Fruit fly (Drosophila melanogaster): ENCODE measurements around the gene CG1806.

The CG1806 gene

DNA sequence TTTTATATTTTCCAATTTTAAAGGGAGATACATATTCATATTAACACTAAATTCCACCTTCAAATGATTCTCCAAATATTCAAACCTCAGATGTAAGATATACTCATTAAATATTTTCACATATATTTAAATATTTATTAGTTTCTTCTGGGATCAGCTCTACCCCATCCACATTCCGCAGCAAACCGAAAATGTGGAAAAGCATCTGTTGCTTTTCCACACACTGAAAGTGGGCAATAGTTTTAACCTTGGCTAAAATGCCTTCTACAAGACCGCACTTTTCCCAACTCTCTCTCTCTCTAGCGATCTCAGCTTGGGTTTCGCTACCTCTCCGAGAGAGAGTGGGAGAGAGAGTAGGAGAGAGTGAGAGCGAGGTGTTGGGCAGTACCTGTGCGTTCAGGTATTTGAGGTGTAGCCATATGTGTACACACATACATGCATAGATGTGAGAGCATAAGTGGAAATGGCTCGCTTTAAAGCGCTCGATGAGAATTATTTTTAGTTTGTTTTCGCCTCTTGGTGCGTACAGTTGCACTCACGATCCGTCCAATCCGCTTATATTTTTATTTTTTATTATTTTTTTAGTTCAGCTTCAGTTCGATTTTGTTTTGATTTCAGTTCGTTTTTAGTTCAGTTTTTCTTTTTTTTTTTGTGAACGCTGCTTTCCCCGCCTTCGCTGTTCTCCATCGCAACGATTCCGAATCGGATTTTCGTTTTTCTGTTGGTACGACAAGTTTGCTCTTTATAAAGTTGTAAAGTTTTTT lies at the start of gene CG1806 (continued):
- TF ChIP-seq Fer1 (GFP tag; optimal IDR thresholded peaks at IDR 0.05) (peak; percentile 22), bbx (GFP tag; IDR thresholded peaks at IDR 0.05; ENCODE audit: partially characterized antibody) (no peak), Doc3 (GFP tag; IDR thresholded peaks at IDR 0.05; ENCODE audit: partially characterized antibody) (0 out of 3 replicates have a peak, but pooled peaks have one; percentile 9), CG7839 (tag; optimal IDR thresholded peaks at IDR 0.05) (peak; percentile 10), ap (GFP tag; IDR thresholded peaks at IDR 0.05) (no peak), gcm (GFP tag; optimal IDR thresholded peaks at IDR 0.05) (peak; percentile 17), CG9932 (GFP tag; IDR thresholded peaks at IDR 0.05) (0 out of 2 replicates have a peak, but pooled peaks have one; percentile 14), sob (GFP tag; IDR thresholded peaks at IDR 0.05) (peak; percentile 19; the same call in 1 of the 2 replicates), CG15073 (GFP tag; optimal IDR thresholded peaks at IDR 0.05) (no peak), Sin3A (optimal IDR thresholded peaks at IDR 0.05) (no peak), CG1233 (GFP tag; optimal IDR thresholded peaks at IDR 0.05) (no peak), Pdp1 (GFP tag; optimal IDR thresholded peaks at IDR 0.05) (no peak), CG14014 (GFP tag; IDR thresholded peaks at IDR 0.05) (peak; percentile 27; the same call in 1 of the 2 replicates), Lim3 (GFP tag; IDR thresholded peaks at IDR 0.05) (no peak), CG17385 (GFP tag; optimal IDR thresholded peaks at IDR 0.05) (peak; percentile 35), Chrac-16 (GFP tag; optimal IDR thresholded peaks at IDR 0.05) (peak; percentile 2), CG16813 (GFP tag; IDR thresholded peaks at IDR 0.05; ENCODE audit: partially characterized antibody) (no peak), CG15269 (tag; optimal IDR thresholded peaks at IDR 0.05) (peak; percentile 4), slbo (GFP tag; IDR thresholded peaks at IDR 0.05) (no peak), btn (GFP tag; optimal IDR thresholded peaks at IDR 0.05) (no peak), zf30C (GFP tag; optimal IDR thresholded peaks at IDR 0.05) (no peak), pb (GFP tag; optimal IDR thresholded peaks at IDR 0.05) (no peak), CG34224 (GFP tag; IDR thresholded peaks at IDR 0.05; ENCODE audit: partially characterized antibody) (peak; percentile 38; the same call in 2 of the 3 replicates), Fer3 (tag; optimal IDR thresholded peaks at IDR 0.05) (no peak), sd (tag; optimal IDR thresholded peaks at IDR 0.05) (peak; percentile 92), NC2β (GFP tag; optimal IDR thresholded peaks at IDR 0.05) (no peak), CG5180 (GFP tag; optimal IDR thresholded peaks at IDR 0.05) (peak; percentile 3), eyg (GFP tag; optimal IDR thresholded peaks at IDR 0.05) (no peak), CG4730 (GFP tag; IDR thresholded peaks at IDR 0.05) (no peak), ara (GFP tag; IDR thresholded peaks at IDR 0.05) (no peak), Hmx (GFP tag; optimal IDR thresholded peaks at IDR 0.05) (no peak), CG10979 (tag; optimal IDR thresholded peaks at IDR 0.05) (no peak), az2 (GFP tag; optimal IDR thresholded peaks at IDR 0.05) (no peak), CG42726 (GFP tag; IDR thresholded peaks at IDR 0.05; ENCODE audit: partially characterized antibody) (no peak), caup (GFP tag; optimal IDR thresholded peaks at IDR 0.05; ENCODE audit: severe bottlenecking) (no peak), prd (optimal IDR thresholded peaks at IDR 0.05) (no peak), prd (GFP tag; IDR thresholded peaks at IDR 0.05) (no peak), CG17328 (GFP tag; IDR thresholded peaks at IDR 0.05) (no peak), Atf6 (GFP tag; IDR thresholded peaks at IDR 0.05) (0 out of 2 replicates have a peak, but pooled peaks have one; percentile 31), CTCF (GFP tag; optimal IDR thresholded peaks at IDR 0.05) (no peak), CG8944 (GFP tag; optimal IDR thresholded peaks at IDR 0.05) (no peak), Med (GFP tag) (peak; percentile 45), lov (optimal IDR thresholded peaks at IDR 0.05) (no peak), lov (GFP tag; IDR thresholded peaks at IDR 0.05) (0 out of 3 replicates have a peak, but pooled peaks have one; percentile 43), Myb (GFP tag; optimal IDR thresholded peaks at IDR 0.05) (no peak), unpg (GFP tag; optimal IDR thresholded peaks at IDR 0.05) (no peak), CG10321 (GFP tag; IDR thresholded peaks at IDR 0.05) (no peak), CG4707 (GFP tag; optimal IDR thresholded peaks at IDR 0.05) (no peak), lab (GFP tag; optimal IDR thresholded peaks at IDR 0.05) (peak; percentile 11), inv (GFP tag; IDR thresholded peaks at IDR 0.05; ENCODE audit: partially characterized antibody) (0 out of 2 replicates have a peak, but pooled peaks have one; percentile 21)
